Worm (Caenorhabditis elegans) whole organism, L4 larva: ENCODE data around the gene B0244.6.

ENCODE experiments used
- F26F4.8 ChIP-seq: fragments of 200-800 bp; sonication (Bioruptor generic); conservative IDR thresholded peaks from 2 replicates; pipeline ENCODE4 v1.3.6; 2022; ENCODE audit warnings: missing genetic modification characterization, missing compliant biosample characterization
- egl-27 ChIP-seq: sonication (generic microtip); optimal IDR thresholded peaks from 3 replicates; lab custom pipeline; 2017; ENCODE audit warnings: missing biosample characterization, missing genetic modification reagents, missing genetic modification characterization
- vab-7 ChIP-seq: fragments of 200-800 bp; sonication (Bioruptor generic); IDR thresholded peaks from 2 replicates; pipeline ENCODE4 v1.3.6; 2022; ENCODE audit warnings: missing genetic modification reagents, missing genetic modification characterization, missing compliant biosample characterization

DNA sequence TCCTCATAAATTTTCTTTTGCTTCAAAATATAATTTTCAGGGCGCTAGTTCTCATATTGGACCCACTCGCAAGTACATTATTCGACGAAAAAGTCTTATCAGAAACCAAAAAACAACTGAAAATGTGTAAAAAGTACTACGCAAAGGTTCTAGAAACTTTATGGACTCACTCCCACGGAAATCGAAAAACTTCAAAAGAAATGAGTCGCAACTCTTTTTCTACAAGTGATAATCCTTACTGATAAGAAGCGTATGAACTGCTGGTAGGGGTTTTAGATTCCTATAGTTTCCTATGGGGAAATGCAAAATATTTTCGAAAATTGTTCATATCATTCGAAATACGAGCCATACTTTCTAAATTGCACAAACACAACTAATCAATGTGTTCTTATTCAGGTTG is 6.8 kb downstream of the B0244.6 start, which contains the start of gene B0244.5:
- TF ChIP-seq egl-27 (tag; lab: Kevin White, UChicago) (no peak), F26F4.8 (GFP tag; lab: Robert Waterston, UW) (no peak), vab-7 (no peak)
